Worm (Caenorhabditis elegans): Measurements from ENCODE around the gene mup-2.

ce11 chrX:6437545-6437944 is 27.5 kb upstream of the mup-2 start, which contains the start of gene K10C2.8:
- TF ChIP-seq dmd-4 (tag; optimal IDR thresholded peaks at IDR 0.05), result no peak
- TF ChIP-seq nhr-12 (tag; optimal IDR thresholded peaks at IDR 0.05), result no peak
- no peak for TF ChIP-seq sma-3 (GFP tag; optimal IDR thresholded peaks at IDR 0.05)
